Fruit fly (Drosophila melanogaster) whole organism, prepupa: Measurements from ENCODE around the gene Elo68beta.
A peak's percentile ranks its signal among the peaks of the same experiment; 100 is the strongest.

Source experiments
- Blimp-1 ChIP-seq: fragments of 200-800 bp; sonication (Bioruptor generic); optimal IDR thresholded peaks from 3 replicates; lab custom pipeline; 2017; ENCODE audit warnings: missing biosample characterization, missing genetic modification characterization, mild to moderate bottlenecking, moderate library complexity, missing genetic modification reagents
- CG10631 ChIP-seq: fragments of 200-800 bp; sonication (Bioruptor generic); optimal IDR thresholded peaks from 2 replicates; lab custom pipeline; 2016; ENCODE audit warnings: missing biosample characterization, missing genetic modification characterization
- CG10669 ChIP-seq: fragments of 200-800 bp; sonication (Bioruptor generic); optimal IDR thresholded peaks from 3 replicates; lab custom pipeline; 2018; ENCODE audit warnings: missing biosample characterization, mild to moderate bottlenecking, missing genetic modification characterization, moderate library complexity
- CG11762 ChIP-seq: fragments of 200-800 bp; sonication (Bioruptor generic); optimal IDR thresholded peaks from 3 replicates; lab custom pipeline; 2016; ENCODE audit warnings: missing biosample characterization, missing genetic modification characterization; ENCODE audit not compliant: insufficient read depth
- CG15336 ChIP-seq: fragments of 200-800 bp; sonication (Bioruptor generic); IDR thresholded peaks from 2 replicates; pipeline ENCODE4 v1.3.6; 2022; ENCODE audit warnings: missing biosample characterization, missing genetic modification characterization
- CG1621 ChIP-seq: fragments of 200-800 bp; sonication (Bioruptor generic); optimal IDR thresholded peaks from 3 replicates; lab custom pipeline; 2018; ENCODE audit warnings: missing biosample characterization, mild to moderate bottlenecking, missing genetic modification characterization
- CG16779 ChIP-seq: fragments of 200-800 bp; sonication (Bioruptor generic); optimal IDR thresholded peaks from 3 replicates; lab custom pipeline; 2017; ENCODE audit warnings: missing biosample characterization, mild to moderate bottlenecking, missing genetic modification characterization
- CG3032 ChIP-seq: fragments of 200-800 bp; optimal IDR thresholded peaks from 2 replicates; lab custom pipeline; 2019; ENCODE audit warnings: missing biosample characterization, mild to moderate bottlenecking, missing genetic modification characterization, moderate library complexity
- CG31627 ChIP-seq: fragments of 200-800 bp; sonication (Bioruptor generic); optimal IDR thresholded peaks from 3 replicates; lab custom pipeline; 2016; ENCODE audit warnings: missing biosample characterization, missing genetic modification characterization
- CG32006 ChIP-seq: fragments of 200-800 bp; sonication (Bioruptor generic); optimal IDR thresholded peaks from 3 replicates; lab custom pipeline; 2017; ENCODE audit warnings: missing biosample characterization, mild to moderate bottlenecking, missing genetic modification characterization
- CG3919 ChIP-seq: fragments of 200-800 bp; sonication (Bioruptor generic); optimal IDR thresholded peaks from 3 replicates; lab custom pipeline; 2016; ENCODE audit warnings: missing biosample characterization, missing genetic modification characterization
- CG6163 ChIP-seq: fragments of 200-800 bp; sonication (Bioruptor generic); IDR thresholded peaks from 3 replicates; pipeline ENCODE4 v1.3.6; 2022; ENCODE audit warnings: missing biosample characterization, missing genetic modification characterization
- CG6276 ChIP-seq: fragments of 200-800 bp; sonication (Bioruptor generic); optimal IDR thresholded peaks from 2 replicates; lab custom pipeline; 2017; ENCODE audit warnings: missing biosample characterization, mild to moderate bottlenecking, missing genetic modification characterization
- CG6808 ChIP-seq: fragments of 200-800 bp; sonication (Bioruptor generic); optimal IDR thresholded peaks from 3 replicates; lab custom pipeline; 2017; ENCODE audit warnings: missing biosample characterization, missing genetic modification characterization, mild to moderate bottlenecking, moderate library complexity, missing genetic modification reagents
- CG6854 ChIP-seq: fragments of 200-800 bp; sonication (Bioruptor generic); optimal IDR thresholded peaks from 2 replicates; lab custom pipeline; 2017; ENCODE audit warnings: missing biosample characterization, mild to moderate bottlenecking, missing genetic modification characterization
- CG7368 ChIP-seq: fragments of 200-800 bp; sonication (Bioruptor generic); optimal IDR thresholded peaks from 3 replicates; lab custom pipeline; 2016; ENCODE audit warnings: missing biosample characterization, missing genetic modification characterization
- CG8119 ChIP-seq: fragments of 200-800 bp; sonication (Bioruptor generic); IDR thresholded peaks from 3 replicates; pipeline ENCODE4 v1.3.6; 2022; ENCODE audit warnings: missing biosample characterization, missing genetic modification characterization
- CG8319 ChIP-seq: fragments of 200-800 bp; sonication (Bioruptor generic); optimal IDR thresholded peaks from 3 replicates; lab custom pipeline; 2016; ENCODE audit warnings: missing biosample characterization, missing genetic modification characterization
- CG8632 ChIP-seq: fragments of 200-800 bp; sonication (Bioruptor generic); optimal IDR thresholded peaks from 3 replicates; lab custom pipeline; 2016; ENCODE audit warnings: missing biosample characterization, missing genetic modification characterization
- CG9139 ChIP-seq: fragments of 200-800 bp; sonication (Bioruptor generic); optimal IDR thresholded peaks from 3 replicates; lab custom pipeline; 2017; ENCODE audit warnings: missing biosample characterization, mild to moderate bottlenecking, missing genetic modification characterization
- Eip75B ChIP-seq: fragments of 200-800 bp; sonication (Bioruptor generic); optimal IDR thresholded peaks from 3 replicates; lab custom pipeline; 2016; ENCODE audit warnings: missing biosample characterization, missing genetic modification characterization
- Eip78C ChIP-seq: fragments of 200-800 bp; sonication (Bioruptor generic); peaks from one replicate; lab custom pipeline; 2016; ENCODE audit warnings: missing biosample characterization, missing genetic modification characterization
- Eip93F ChIP-seq: fragments of 200-800 bp; sonication (Bioruptor generic); optimal IDR thresholded peaks from 2 replicates; lab custom pipeline; 2016; ENCODE audit warnings: missing biosample characterization, mild to moderate bottlenecking, missing genetic modification characterization
- Ets21C ChIP-seq: fragments of 200-800 bp; sonication (Bioruptor generic); optimal IDR thresholded peaks from 3 replicates; lab custom pipeline; 2016; ENCODE audit warnings: missing biosample characterization, missing genetic modification characterization
- Ets96B ChIP-seq: fragments of 200-800 bp; optimal IDR thresholded peaks from 2 replicates; lab custom pipeline; 2019; ENCODE audit warnings: missing biosample characterization, mild to moderate bottlenecking, missing genetic modification characterization, moderate library complexity
- Gug ChIP-seq: fragments of 200-800 bp; sonication (Bioruptor generic); IDR thresholded peaks from 2 replicates; pipeline ENCODE4 v1.3.6; 2022; ENCODE audit warnings: missing biosample characterization, missing genetic modification characterization
- Hr39 ChIP-seq: fragments of 200-800 bp; sonication (Bioruptor generic); optimal IDR thresholded peaks from 2 replicates; lab custom pipeline; 2016; ENCODE audit warnings: missing biosample characterization, missing genetic modification characterization
- Met ChIP-seq: fragments of 200-800 bp; sonication (Bioruptor generic); optimal IDR thresholded peaks from 3 replicates; lab custom pipeline; 2016; ENCODE audit warnings: missing biosample characterization, missing genetic modification characterization
- OdsH ChIP-seq: fragments of 200-800 bp; sonication (Bioruptor generic); optimal IDR thresholded peaks from 3 replicates; lab custom pipeline; 2016; ENCODE audit warnings: missing biosample characterization, missing genetic modification characterization
- Smox ChIP-seq: fragments of 200-800 bp; sonication (Bioruptor generic); optimal IDR thresholded peaks from 3 replicates; lab custom pipeline; 2016; ENCODE audit warnings: missing biosample characterization, missing genetic modification characterization
- Sox102F ChIP-seq: fragments of 200-800 bp; sonication (Bioruptor generic); optimal IDR thresholded peaks from 2 replicates; lab custom pipeline; 2016; ENCODE audit warnings: missing biosample characterization, mild to moderate bottlenecking, missing genetic modification characterization
- Sox15 ChIP-seq: fragments of 200-800 bp; sonication (Bioruptor generic); optimal IDR thresholded peaks from 3 replicates; lab custom pipeline; 2016; ENCODE audit warnings: missing biosample characterization, missing genetic modification characterization
- achi ChIP-seq: fragments of 200-800 bp; sonication (Bioruptor generic); optimal IDR thresholded peaks from 3 replicates; lab custom pipeline; 2016; ENCODE audit warnings: missing biosample characterization, missing genetic modification characterization
- acj6 ChIP-seq: fragments of 200-800 bp; sonication (Bioruptor generic); optimal IDR thresholded peaks from 3 replicates; lab custom pipeline; 2016; ENCODE audit warnings: missing biosample characterization, missing genetic modification characterization
- cyc ChIP-seq: fragments of 200-800 bp; sonication (Bioruptor generic); optimal IDR thresholded peaks from 3 replicates; lab custom pipeline; 2016; ENCODE audit warnings: missing biosample characterization, missing genetic modification characterization
- dac ChIP-seq: fragments of 200-800 bp; sonication (Bioruptor generic); optimal IDR thresholded peaks from 2 replicates; lab custom pipeline; 2017; ENCODE audit warnings: missing biosample characterization, mild to moderate bottlenecking, missing genetic modification characterization
- dsx ChIP-seq: fragments of 200-800 bp; optimal IDR thresholded peaks from 3 replicates; lab custom pipeline; 2019; ENCODE audit warnings: missing biosample characterization, mild to moderate bottlenecking, missing genetic modification characterization, moderate library complexity; ENCODE audit not compliant: poor library complexity, severe bottlenecking
- fd59A ChIP-seq: fragments of 200-800 bp; sonication (Bioruptor generic); optimal IDR thresholded peaks from 2 replicates; lab custom pipeline; 2017; ENCODE audit warnings: missing biosample characterization, mild to moderate bottlenecking, missing genetic modification characterization, missing genetic modification reagents
- fkh ChIP-seq: fragments of 200-800 bp; sonication (Bioruptor generic); optimal IDR thresholded peaks from 3 replicates; lab custom pipeline; 2017; ENCODE audit warnings: missing biosample characterization, mild to moderate bottlenecking, missing genetic modification characterization, moderate library complexity
- lz ChIP-seq: fragments of 200-800 bp; sonication (Bioruptor generic); optimal IDR thresholded peaks from 3 replicates; lab custom pipeline; 2016; ENCODE audit warnings: missing biosample characterization, missing genetic modification characterization
- pdm3 ChIP-seq: fragments of 200-800 bp; sonication (Bioruptor generic); optimal IDR thresholded peaks from 3 replicates; lab custom pipeline; 2016; ENCODE audit warnings: missing biosample characterization, missing genetic modification characterization
- salr ChIP-seq, 2 experiments: fragments of 200-800 bp; sonication (Bioruptor generic); optimal IDR thresholded peaks; 3 replicates each; lab custom pipeline; 2016 to 2018; ENCODE audit warnings: missing biosample characterization in 2 of 2, missing genetic modification characterization in 2 of 2, mild to moderate bottlenecking in 1 of 2
- spab ChIP-seq: fragments of 200-800 bp; sonication (Bioruptor generic); optimal IDR thresholded peaks from 2 replicates; lab custom pipeline; 2017; ENCODE audit warnings: missing biosample characterization, mild to moderate bottlenecking, missing genetic modification characterization, missing genetic modification reagents
- vri ChIP-seq: fragments of 200-800 bp; sonication (Bioruptor generic); optimal IDR thresholded peaks from 3 replicates; lab custom pipeline; 2016; ENCODE audit warnings: missing biosample characterization, mild to moderate bottlenecking, missing genetic modification characterization

The Elo68beta gene

DNA sequence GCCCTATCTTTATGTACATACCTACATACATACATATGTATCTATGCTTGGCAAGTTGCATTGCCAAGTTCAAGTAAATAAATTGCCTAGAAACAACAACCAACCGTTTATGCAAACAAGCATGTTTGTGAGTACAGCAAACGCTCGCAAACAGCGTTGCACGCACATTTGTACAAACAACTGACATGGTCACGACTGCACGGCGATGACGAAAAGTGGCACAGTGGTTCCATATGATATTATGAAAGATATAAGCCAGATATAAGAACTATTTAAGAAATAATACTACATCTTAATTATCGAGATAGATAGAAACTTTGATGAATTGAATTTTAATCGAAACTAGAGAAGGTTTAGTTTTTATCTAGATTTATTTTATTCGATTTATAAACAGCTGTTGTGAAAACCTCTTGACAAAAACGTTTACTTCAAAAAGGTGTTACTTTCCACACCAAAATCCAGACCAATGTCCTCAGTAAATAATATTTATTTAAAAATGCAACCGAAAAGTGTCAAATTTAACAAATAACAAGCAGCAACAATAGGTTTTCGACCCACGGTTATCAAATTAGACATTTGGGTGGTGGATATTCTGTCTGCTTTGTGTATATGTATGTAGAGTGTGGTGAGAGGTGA lies 11.6 kb downstream of the Elo68beta start (continued):
- TF ChIP-seq Gug: peak; percentile 58
- peak; percentile 65; the same call in 1 of the 3 replicates for TF ChIP-seq CG6163 (GFP tag; lab: Robert Waterston, UW)
- TF ChIP-seq CG32006 (GFP tag; lab: Kevin White, UChicago): peak; percentile 90
- TF ChIP-seq Sox15 (GFP tag; lab: Kevin White, UChicago): peak; percentile 8
- TF ChIP-seq CG7368 (GFP tag; lab: Kevin White, UChicago): peak; percentile 12
- no peak for TF ChIP-seq Blimp-1 (GFP tag; lab: Kevin White, UChicago)
- peak; percentile 49 for TF ChIP-seq Eip75B
- peak; percentile 3 for TF ChIP-seq CG16779 (tag; lab: Kevin White, UChicago)
- peak; percentile 15 for TF ChIP-seq spab (GFP tag; lab: Kevin White, UChicago)
- peak; percentile 77 for TF ChIP-seq OdsH (GFP tag; lab: Kevin White, UChicago)
- TF ChIP-seq CG1621 (tag; lab: Kevin White, UChicago): no peak
- TF ChIP-seq vri (GFP tag; lab: Kevin White, UChicago): peak; percentile 61
- peak in 1 of 2 experiments; percentile 85 for TF ChIP-seq salr (GFP tag; optimal IDR thresholded peaks at IDR 0.05; lab: Kevin White, UChicago)
- peak; percentile 71 for TF ChIP-seq Smox (GFP tag; lab: Kevin White, UChicago)
- peak; percentile 38 for TF ChIP-seq Ets96B (tag; lab: Kevin White, UChicago)
- TF ChIP-seq Sox102F (GFP tag; lab: Kevin White, UChicago): peak; percentile 76
- peak; percentile 62 for TF ChIP-seq acj6 (GFP tag; lab: Kevin White, UChicago)
- peak; percentile 32 for TF ChIP-seq CG10669
- TF ChIP-seq CG10631: peak; percentile 61
- TF ChIP-seq CG15336 (GFP tag; lab: Robert Waterston, UW): peak; percentile 82
- peak; percentile 79 for TF ChIP-seq CG8119 (GFP tag; lab: Robert Waterston, UW)
- TF ChIP-seq CG3032 (tag; lab: Kevin White, UChicago): peak; percentile 11
- peak; percentile 60 for TF ChIP-seq lz (GFP tag; lab: Kevin White, UChicago)
- no peak for TF ChIP-seq Eip93F (GFP tag; lab: Kevin White, UChicago)
- no peak for TF ChIP-seq dsx (GFP tag; lab: Kevin White, UChicago)
- peak; percentile 68 for TF ChIP-seq CG8632 (GFP tag; lab: Kevin White, UChicago)
- peak; percentile 73 for TF ChIP-seq pdm3
- TF ChIP-seq fd59A: no peak
- TF ChIP-seq CG9139: no peak
- TF ChIP-seq Eip78C (GFP tag; lab: Kevin White, UChicago): peak; percentile 92
- TF ChIP-seq cyc (GFP tag; lab: Kevin White, UChicago): peak; percentile 42
- TF ChIP-seq, all 60 proteins: peak for 47

- TF ChIP-seq CG31627 (GFP tag; lab: Kevin White, UChicago) (no peak), lz (GFP tag; lab: Kevin White, UChicago) (no peak), CG6163 (GFP tag; lab: Robert Waterston, UW) (no peak), fkh (GFP tag; lab: Kevin White, UChicago) (peak; percentile 84), CG6854 (GFP tag; lab: Kevin White, UChicago) (no peak), Met (GFP tag; lab: Kevin White, UChicago) (no peak)
Observed at dm6 chr3L:11085810-11086209, 15.7 kb downstream of the Elo68beta start.

DNA sequence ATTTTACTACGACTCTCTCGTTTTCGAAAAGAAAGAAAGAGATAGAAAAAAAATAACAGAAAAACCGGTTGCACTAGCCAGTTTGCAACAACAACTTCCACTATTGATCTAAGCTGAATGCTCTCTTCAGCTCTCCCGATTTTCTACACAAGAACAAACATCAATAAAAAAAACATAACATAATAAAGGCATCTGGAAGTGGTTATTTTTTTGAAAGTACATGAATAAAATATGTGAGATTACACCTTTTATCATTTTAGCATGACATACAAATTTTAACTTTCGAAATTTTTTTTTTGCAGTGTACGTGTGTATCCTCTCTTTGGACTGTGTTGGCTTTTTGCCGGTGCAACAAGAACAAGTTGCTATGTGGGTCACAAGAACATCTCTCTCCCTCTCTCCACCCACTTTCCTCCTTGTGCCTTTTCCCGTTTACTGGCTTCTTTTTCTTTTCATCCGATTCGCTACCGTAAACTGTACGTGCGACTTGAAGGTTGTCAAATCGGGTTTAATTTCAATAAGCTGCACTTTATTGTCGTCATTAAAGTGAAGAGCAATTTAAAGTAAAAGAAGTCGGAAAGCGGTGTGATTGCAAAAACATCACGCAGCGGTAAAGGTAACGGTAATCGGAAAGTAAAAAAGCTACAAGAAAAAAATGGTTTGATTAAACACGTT lies 16.8 kb downstream of the Elo68beta start:
- peak; percentile 97 for TF ChIP-seq acj6 (GFP tag; lab: Kevin White, UChicago)
- TF ChIP-seq Sox102F (GFP tag; lab: Kevin White, UChicago): peak; percentile 87
- TF ChIP-seq CG10669: peak; percentile 96
- TF ChIP-seq Ets96B (tag; lab: Kevin White, UChicago): peak; percentile 97
- TF ChIP-seq CG8632 (GFP tag; lab: Kevin White, UChicago): peak; percentile 93
- peak; percentile 68 for TF ChIP-seq Blimp-1 (GFP tag; lab: Kevin White, UChicago)
- peak; percentile 98 for TF ChIP-seq CG3919 (GFP tag; lab: Kevin White, UChicago)
- peak; percentile 88 for TF ChIP-seq lz (GFP tag; lab: Kevin White, UChicago)
- no peak for TF ChIP-seq Hr39 (GFP tag; lab: Kevin White, UChicago)
- TF ChIP-seq CG6276 (GFP tag; lab: Kevin White, UChicago): peak; percentile 99
- peak; percentile 98 for TF ChIP-seq achi (GFP tag; lab: Kevin White, UChicago)
- peak; percentile 94 for TF ChIP-seq dac
- TF ChIP-seq CG7368 (GFP tag; lab: Kevin White, UChicago): peak; percentile 96
- TF ChIP-seq CG8319: peak; percentile 85
- TF ChIP-seq Ets21C (GFP tag; lab: Kevin White, UChicago): peak; percentile 79
- TF ChIP-seq fkh (GFP tag; lab: Kevin White, UChicago): peak; percentile 95
- TF ChIP-seq CG6808 (GFP tag; lab: Kevin White, UChicago): peak; percentile 93
- TF ChIP-seq CG16779 (tag; lab: Kevin White, UChicago): peak; percentile 95
- TF ChIP-seq Gug: peak; percentile 99
- peak; percentile 97 for TF ChIP-seq CG11762 (GFP tag; lab: Kevin White, UChicago)
- peak; percentile 95 for TF ChIP-seq spab (GFP tag; lab: Kevin White, UChicago)
- peak; percentile 93 for TF ChIP-seq CG9139
